Worm (Caenorhabditis elegans) whole organism, L1 larva: ENCODE data around the gene sorb-1.

Experiments used
- C04F5.9 ChIP-seq: sonication (generic microtip); optimal IDR thresholded peaks from 2 replicates; lab custom pipeline; 2016; ENCODE audit warnings: missing genetic modification characterization, missing compliant biosample characterization
- C16A3.4 ChIP-seq: fragments of 150-350 bp; optimal IDR thresholded peaks from 2 replicates; lab custom pipeline; 2014; ENCODE audit warnings: missing biosample characterization, missing genetic modification characterization
- F16B12.6 ChIP-seq: fragments of 150-350 bp; optimal IDR thresholded peaks from 2 replicates; lab custom pipeline; 2014; ENCODE audit warnings: missing biosample characterization, missing genetic modification characterization
- aha-1 ChIP-seq: fragments of 150-350 bp; optimal IDR thresholded peaks from 2 replicates; lab custom pipeline; 2014; ENCODE audit warnings: missing biosample characterization, missing genetic modification characterization
- aly-2 ChIP-seq: fragments of 150-350 bp; optimal IDR thresholded peaks from 2 replicates; lab custom pipeline; 2014; ENCODE audit warnings: missing biosample characterization, missing genetic modification characterization
- ceh-8 ChIP-seq: fragments of 200-800 bp; sonication (Bioruptor generic); optimal IDR thresholded peaks from 2 replicates; lab custom pipeline; 2018; ENCODE audit warnings: mild to moderate bottlenecking, missing genetic modification characterization, moderate library complexity, missing compliant biosample characterization
- dpl-1 ChIP-seq, 3 experiments: fragments of 150-350 bp in 2 of 3; sonication (generic microtip) in 1 of 3; optimal IDR thresholded peaks; 2 replicates each; lab custom pipeline; 2014 to 2017; ENCODE audit warnings: missing biosample characterization in 3 of 3, missing genetic modification characterization in 3 of 3, missing genetic modification reagents in 3 of 3
- dsc-1 ChIP-seq: sonication (generic microtip); optimal IDR thresholded peaks from 2 replicates; lab custom pipeline; 2016; ENCODE audit warnings: mild to moderate bottlenecking, missing genetic modification characterization, missing compliant biosample characterization
- egl-13 ChIP-seq: sonication (generic microtip); optimal IDR thresholded peaks from 2 replicates; lab custom pipeline; 2016; ENCODE audit warnings: missing genotype, missing genetic modification reagents, missing genetic modification characterization, missing compliant biosample characterization
- elt-2 ChIP-seq: sonication (generic microtip); optimal IDR thresholded peaks from 2 replicates; lab custom pipeline; 2016; ENCODE audit warnings: missing genetic modification characterization, mild to moderate bottlenecking, inconsistent platforms, missing compliant biosample characterization, missing genetic modification reagents
- elt-3 ChIP-seq, 6 experiments: fragments of 150-350 bp in 1 of 6; sonication (generic microtip); optimal IDR thresholded peaks; 2 replicates each; lab custom pipeline; 2017 to 2018; ENCODE audit warnings: missing biosample characterization in 6 of 6, missing genetic modification characterization in 6 of 6, inconsistent platforms in 1 of 6
- ets-5 ChIP-seq: fragments of 200-800 bp; sonication (Bioruptor generic); IDR thresholded peaks from 2 replicates; pipeline ENCODE4 v1.3.6; 2022; ENCODE audit warnings: missing genetic modification characterization, missing compliant biosample characterization
- fkh-10 ChIP-seq: sonication (generic microtip); optimal IDR thresholded peaks from 2 replicates; lab custom pipeline; 2017; ENCODE audit warnings: missing biosample characterization, missing genetic modification reagents, missing genetic modification characterization
- fkh-8 ChIP-seq: sonication (generic microtip); optimal IDR thresholded peaks from 2 replicates; lab custom pipeline; 2016; ENCODE audit warnings: mild to moderate bottlenecking, missing genetic modification characterization, missing compliant biosample characterization
- fos-1 ChIP-seq: fragments of 150-350 bp; optimal IDR thresholded peaks from 2 replicates; lab custom pipeline; 2014; ENCODE audit warnings: missing biosample characterization, missing genetic modification characterization
- isw-1 ChIP-seq: fragments of 200-800 bp; sonication (Bioruptor generic); IDR thresholded peaks from 2 replicates; pipeline ENCODE4 v1.3.6; 2022; ENCODE audit warnings: missing genetic modification characterization, missing compliant biosample characterization
- jun-1 ChIP-seq: fragments of 150-350 bp; optimal IDR thresholded peaks from 2 replicates; lab custom pipeline; 2014; ENCODE audit warnings: missing biosample characterization, missing genetic modification reagents, missing genetic modification characterization
- lin-14 ChIP-seq: fragments of 200-800 bp; sonication (Bioruptor generic); optimal IDR thresholded peaks from 2 replicates; lab custom pipeline; 2018; ENCODE audit warnings: mild to moderate bottlenecking, missing genetic modification characterization, moderate library complexity, missing compliant biosample characterization
- lin-15B ChIP-seq: fragments of 150-350 bp; sonication (generic microtip); optimal IDR thresholded peaks from 3 replicates; lab custom pipeline; 2014; ENCODE audit warnings: missing biosample characterization, missing genetic modification characterization
- lin-35 ChIP-seq, 2 experiments: fragments of 150-350 bp; optimal IDR thresholded peaks; 2 replicates each; lab custom pipeline; 2014; ENCODE audit warnings: missing biosample characterization in 2 of 2, missing genetic modification characterization in 2 of 2, missing genetic modification reagents in 2 of 2
- lsy-2 ChIP-seq, 2 experiments: fragments of 150-350 bp; optimal IDR thresholded peaks; 2 replicates each; lab custom pipeline; 2014; ENCODE audit warnings: missing biosample characterization in 2 of 2, missing genetic modification characterization in 2 of 2
- mef-2 ChIP-seq: fragments of 150-350 bp; optimal IDR thresholded peaks from 2 replicates; lab custom pipeline; 2014; ENCODE audit warnings: missing biosample characterization, missing genetic modification characterization
- nhr-12 ChIP-seq: sonication (generic microtip); optimal IDR thresholded peaks from 2 replicates; lab custom pipeline; 2017; ENCODE audit warnings: missing biosample characterization, missing genetic modification characterization
- nhr-19 ChIP-seq: fragments of 200-800 bp; sonication (Bioruptor generic); conservative IDR thresholded peaks from 2 replicates; pipeline ENCODE4 v1.3.6; 2022; ENCODE audit warnings: missing genetic modification characterization, missing compliant biosample characterization
- nhr-71 ChIP-seq: sonication (generic microtip); optimal IDR thresholded peaks from 2 replicates; lab custom pipeline; 2016; ENCODE audit warnings: mild to moderate bottlenecking, missing genetic modification characterization, moderate library complexity, missing compliant biosample characterization
- nhr-76 ChIP-seq: sonication (generic microtip); optimal IDR thresholded peaks from 2 replicates; lab custom pipeline; 2017; ENCODE audit warnings: missing biosample characterization, missing genetic modification characterization
- nhr-85 ChIP-seq: sonication (generic microtip); peaks from one replicate; lab custom pipeline; 2016; ENCODE audit warnings: missing genetic modification characterization, inconsistent platforms, missing compliant biosample characterization
- nhr-90 ChIP-seq: sonication (generic microtip); optimal IDR thresholded peaks from 2 replicates; lab custom pipeline; 2016; ENCODE audit warnings: mild to moderate bottlenecking, missing genetic modification characterization, missing compliant biosample characterization; ENCODE audit not compliant: poor library complexity
- pax-3 ChIP-seq: fragments of 200-800 bp; sonication (Bioruptor generic); optimal IDR thresholded peaks from 2 replicates; lab custom pipeline; 2018; ENCODE audit warnings: mild to moderate bottlenecking, missing genetic modification characterization, moderate library complexity, missing compliant biosample characterization
- skn-1 ChIP-seq: fragments of 150-350 bp; optimal IDR thresholded peaks from 2 replicates; lab custom pipeline; 2014; ENCODE audit warnings: missing biosample characterization, missing genetic modification characterization
- snpc-4 ChIP-seq: fragments of 150-350 bp; optimal IDR thresholded peaks from 2 replicates; lab custom pipeline; 2014; ENCODE audit warnings: missing biosample characterization, missing genetic modification characterization
- tbx-2 ChIP-seq: sonication (generic microtip); optimal IDR thresholded peaks from 2 replicates; lab custom pipeline; 2016; ENCODE audit warnings: missing genetic modification characterization, missing compliant biosample characterization
- tlp-1 ChIP-seq: fragments of 150-350 bp; optimal IDR thresholded peaks from 2 replicates; lab custom pipeline; 2014; ENCODE audit warnings: missing biosample characterization, missing genetic modification characterization
- zag-1 ChIP-seq: fragments of 150-350 bp; optimal IDR thresholded peaks from 2 replicates; lab custom pipeline; 2014; ENCODE audit warnings: missing biosample characterization, missing genetic modification characterization
- zip-4 ChIP-seq: fragments of 200-800 bp; sonication (Bioruptor generic); optimal IDR thresholded peaks from 2 replicates; lab custom pipeline; 2018; ENCODE audit warnings: mild to moderate bottlenecking, missing genetic modification characterization, moderate library complexity, missing compliant biosample characterization
- ztf-11 ChIP-seq, 2 experiments: sonication (generic microtip); optimal IDR thresholded peaks; 2 replicates each; lab custom pipeline; 2016 to 2017; ENCODE audit warnings: missing genetic modification characterization in 2 of 2, missing biosample characterization in 1 of 2, missing compliant biosample characterization in 1 of 2
- ztf-4 ChIP-seq: fragments of 150-350 bp; optimal IDR thresholded peaks from 2 replicates; lab custom pipeline; 2014; ENCODE audit warnings: missing biosample characterization, missing genetic modification characterization

sorb-1 gene

DNA sequence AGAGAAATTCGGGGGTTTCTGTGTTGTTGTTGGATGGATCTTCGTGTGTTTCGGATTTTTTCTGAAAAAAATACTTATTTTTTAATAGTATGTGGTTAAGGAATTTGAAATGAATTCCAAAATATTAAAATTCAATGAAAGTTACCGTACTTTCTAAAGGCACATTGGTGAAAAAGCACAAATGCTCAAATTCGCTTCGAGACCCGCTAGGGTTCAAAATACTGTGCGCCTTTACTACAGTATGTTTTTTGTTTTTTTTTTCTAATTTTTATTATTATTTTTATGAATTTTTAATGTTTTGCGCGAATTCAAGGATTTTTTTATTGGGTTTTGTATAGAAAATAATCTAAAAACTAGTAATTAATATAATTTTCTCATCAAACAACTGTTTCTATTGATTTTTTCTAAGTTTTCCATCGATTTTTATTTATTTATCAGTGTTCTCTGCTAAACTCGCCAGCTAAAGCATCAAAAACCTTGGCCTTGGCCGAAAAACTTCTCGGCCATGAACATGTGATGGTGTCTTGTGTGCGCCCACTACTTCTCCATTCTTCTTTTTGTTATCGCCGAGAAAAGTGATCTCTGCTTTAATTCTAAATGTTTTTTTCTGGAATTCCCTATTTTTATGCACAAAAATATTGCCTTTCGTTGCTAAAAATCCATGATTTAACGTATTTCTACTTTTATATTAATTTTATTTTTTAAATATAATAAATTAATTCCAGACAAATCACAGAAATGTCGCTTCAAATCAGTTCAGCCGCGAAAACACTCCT is 33.3 kb downstream of the sorb-1 start, which contains the start of gene iscu-1 (continued):
- no peak for TF ChIP-seq nhr-19 (GFP tag; lab: Robert Waterston, UW)
- TF ChIP-seq aly-2 = no peak
- TF ChIP-seq ets-5 (GFP tag; lab: Robert Waterston, UW) = no peak
- peak; percentile 0 for TF ChIP-seq dsc-1 (tag; lab: Kevin White, UChicago)
- peak in 1 of 6 experiments; percentile 13 for TF ChIP-seq elt-3 (tag; optimal IDR thresholded peaks at IDR 0.05; lab: Kevin White, UChicago)
- no peak for TF ChIP-seq ztf-4 (tag; lab: Kevin White, UChicago)
- TF ChIP-seq zip-4 (GFP tag; lab: Kevin White, UChicago) = no peak
- TF ChIP-seq tlp-1 = no peak
- TF ChIP-seq isw-1 (GFP tag; lab: Robert Waterston, UW) = no peak; the same call in 1 of the 2 replicates
- TF ChIP-seq nhr-90 (tag; lab: Kevin White, UChicago) = peak; percentile 22
- TF ChIP-seq elt-2 (tag; lab: Kevin White, UChicago) = peak; percentile 27
- TF ChIP-seq fos-1 (tag; lab: Kevin White, UChicago) = no peak
- peak; percentile 36 for TF ChIP-seq lin-15B (tag; lab: Kevin White, UChicago)
- no peak for TF ChIP-seq ceh-8
- TF ChIP-seq skn-1 (tag; lab: Kevin White, UChicago) = peak; percentile 42
- TF ChIP-seq F16B12.6 = peak; percentile 33

DNA sequence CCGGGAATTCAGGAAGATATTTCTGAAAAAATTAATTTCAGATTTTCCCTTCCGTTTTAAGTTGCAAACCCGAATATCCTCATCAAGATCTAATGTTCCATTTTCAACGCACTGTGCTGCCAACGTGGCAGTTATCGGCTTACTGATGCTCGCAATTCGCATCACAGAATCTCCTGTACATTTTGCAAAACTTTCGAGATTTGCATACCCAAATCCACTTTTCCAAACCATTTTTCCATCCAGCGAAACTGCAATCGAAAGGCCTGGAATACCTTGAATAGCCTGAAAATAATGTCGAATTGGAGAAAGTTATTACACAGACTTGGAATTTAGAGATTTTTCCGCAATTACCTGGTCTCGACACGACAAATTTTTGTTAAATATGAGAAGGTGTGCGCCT is 34.6 kb downstream of the sorb-1 start:
- TF ChIP-seq lin-35 (GFP tag; optimal IDR thresholded peaks at IDR 0.05; lab: Kevin White, UChicago) (peak in 1 of 2 experiments; percentile 1), nhr-85 (peak; percentile 57), elt-2 (tag; lab: Kevin White, UChicago) (peak; percentile 10), nhr-90 (tag; lab: Kevin White, UChicago) (peak; percentile 9), fkh-10 (GFP tag; lab: Kevin White, UChicago) (no peak)
- TF ChIP-seq, all 84 proteins: peak for 4

DNA sequence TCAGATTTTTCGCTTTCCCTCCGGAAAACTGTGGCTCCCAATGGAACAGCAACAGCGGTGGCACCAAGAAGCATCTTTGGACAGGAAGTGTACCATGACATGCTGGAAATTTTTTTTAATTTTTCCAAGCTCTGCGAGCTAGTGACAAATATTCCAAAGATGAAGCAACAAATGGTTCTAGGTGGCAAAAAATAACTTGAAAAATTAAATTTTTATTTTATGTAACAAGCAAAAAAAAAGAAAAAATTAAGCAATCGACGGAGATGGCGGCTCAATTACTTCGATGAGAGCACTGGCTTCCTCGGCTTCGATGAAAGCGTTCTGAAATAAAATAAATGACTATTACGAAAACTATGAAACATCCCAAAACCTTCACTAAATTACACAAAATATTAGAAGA is 35.4 kb downstream of the sorb-1 start, which contains the start of gene lact-9:
lact-9 (minus strand) TSS at position 101 of the 400 bp plus-strand sequence.
- TF ChIP-seq skn-1 (tag; lab: Kevin White, UChicago) (no peak), jun-1 (tag; lab: Kevin White, UChicago) (no peak), fkh-8 (tag; lab: Kevin White, UChicago) (no peak), C04F5.9 (no peak), tbx-2 (tag; lab: Kevin White, UChicago) (no peak), ztf-11 (tag; optimal IDR thresholded peaks at IDR 0.05; lab: Kevin White, UChicago) (no peak), C16A3.4 (tag; lab: Kevin White, UChicago) (no peak), zag-1 (tag; lab: Kevin White, UChicago) (no peak), pax-3 (tag; lab: Kevin White, UChicago) (no peak), dpl-1 (GFP tag; optimal IDR thresholded peaks at IDR 0.05; lab: Kevin White, UChicago) (no peak), ceh-8 (no peak), egl-13 (tag; lab: Kevin White, UChicago) (no peak), fos-1 (tag; lab: Kevin White, UChicago) (no peak), nhr-76 (tag; lab: Kevin White, UChicago) (no peak), nhr-12 (no peak), nhr-71 (tag; lab: Kevin White, UChicago) (no peak), nhr-85 (no peak)

DNA sequence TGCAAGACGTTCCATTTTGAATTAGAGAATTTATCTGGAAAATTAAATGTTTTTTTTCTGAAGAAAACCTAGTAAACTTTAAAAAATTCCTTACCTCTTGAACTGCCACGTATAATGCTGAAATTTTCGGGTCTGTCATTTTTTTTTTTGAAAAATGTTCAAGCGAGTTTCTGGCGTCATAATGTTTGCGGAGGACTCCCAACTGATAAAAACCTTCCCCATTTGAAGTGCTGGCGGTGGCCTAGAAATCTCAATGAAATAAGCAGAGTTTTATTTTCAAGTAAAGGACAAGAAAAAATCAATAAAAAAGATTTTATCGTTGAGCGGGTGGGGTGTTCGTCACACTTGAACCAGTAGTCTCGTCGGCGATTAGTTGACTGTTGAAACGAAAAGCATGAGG is 36.6 kb downstream of the sorb-1 start, which contains the start of gene icap-1:
icap-1 (minus strand) TSS at position 272 of the 400 bp plus-strand sequence.
- TF ChIP-seq aha-1 (tag; lab: Kevin White, UChicago) (no peak), snpc-4 (no peak), mef-2 (tag; lab: Kevin White, UChicago) (no peak), lsy-2 (tag; optimal IDR thresholded peaks at IDR 0.05; lab: Kevin White, UChicago) (peak in 1 of 2 experiments; percentile 28), fos-1 (tag; lab: Kevin White, UChicago) (no peak), lin-14 (GFP tag; lab: Kevin White, UChicago) (peak; percentile 17), dpl-1 (GFP tag; optimal IDR thresholded peaks at IDR 0.05; lab: Kevin White, UChicago) (peak in 1 of 3 experiments; percentile 12), tlp-1 (no peak)
